Fruit fly (Drosophila melanogaster): ENCODE results near the gene gzl.

The gzl gene

DNA sequence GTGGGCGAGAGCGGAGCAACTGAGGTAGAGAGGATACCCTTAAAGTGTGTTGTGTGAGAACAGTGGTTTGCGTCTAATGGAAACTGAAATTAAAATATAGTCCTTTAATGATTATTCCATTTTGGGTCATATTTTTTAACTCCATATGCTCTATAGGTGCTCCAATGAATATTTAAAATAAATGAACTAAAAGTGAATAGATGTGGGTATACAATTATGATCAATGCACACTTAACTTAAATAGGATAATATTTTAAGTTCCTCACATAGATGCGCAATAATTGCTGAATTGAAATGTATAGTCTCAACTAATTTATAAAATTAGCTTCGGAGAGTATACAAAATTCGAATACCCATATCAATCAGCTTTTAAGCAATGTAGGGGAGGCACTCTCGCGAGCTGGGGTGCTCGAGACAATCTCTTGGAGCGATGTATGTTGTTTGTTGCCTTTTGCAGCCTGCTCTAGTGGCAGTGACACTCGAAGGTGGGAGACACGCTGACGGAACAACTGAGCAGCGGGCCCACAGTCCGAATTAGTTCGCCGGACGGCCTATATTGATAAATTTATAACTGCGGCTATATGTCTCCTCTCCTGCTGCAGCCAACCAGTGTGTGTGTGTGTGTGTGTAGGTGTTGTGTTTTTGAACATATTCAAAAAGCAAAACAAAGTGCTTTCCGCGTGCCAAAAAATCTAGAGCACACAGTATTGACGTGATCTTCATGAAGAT is 28.9 kb upstream of the gzl start (continued):
- TF ChIP-seq Rfx (GFP tag; IDR thresholded peaks at IDR 0.05) (no peak; the same call in none of the 2 replicates), nerfin-2 (GFP tag; IDR thresholded peaks at IDR 0.05; ENCODE audit: partially characterized antibody) (0 out of 2 replicates have a peak, but pooled peaks have one; percentile 34), lbe (GFP tag; optimal IDR thresholded peaks at IDR 0.05) (peak; percentile 19), CG12769 (tag; optimal IDR thresholded peaks at IDR 0.05) (peak; percentile 83), salm (tag; optimal IDR thresholded peaks at IDR 0.05) (peak; percentile 55), NC2β (GFP tag; optimal IDR thresholded peaks at IDR 0.05) (peak; percentile 39), Max (GFP tag; optimal IDR thresholded peaks at IDR 0.05) (peak; percentile 65), bab2 (GFP tag; optimal IDR thresholded peaks at IDR 0.05) (peak; percentile 70), D (optimal IDR thresholded peaks at IDR 0.05) (no peak), D (GFP tag; optimal IDR thresholded peaks at IDR 0.05) (peak; percentile 80), Xrp1 (GFP tag; IDR thresholded peaks at IDR 0.05) (peak; percentile 55), CG30403 (GFP tag; optimal IDR thresholded peaks at IDR 0.05) (peak; percentile 86), CG4404 (GFP tag; IDR thresholded peaks at IDR 0.05) (0 out of 2 replicates have a peak, but pooled peaks have one; percentile 37), so (GFP tag; IDR thresholded peaks at IDR 0.05) (peak; percentile 62; the same call in 1 of the 3 replicates), CG15601 (tag; optimal IDR thresholded peaks at IDR 0.05) (no peak), Ravus (GFP tag; IDR thresholded peaks at IDR 0.05) (no peak), row (GFP tag; IDR thresholded peaks at IDR 0.05) (peak; percentile 89), eyg (GFP tag; optimal IDR thresholded peaks at IDR 0.05) (no peak), NfI (GFP tag; optimal IDR thresholded peaks at IDR 0.05) (no peak), bsh (GFP tag; optimal IDR thresholded peaks at IDR 0.05) (peak; percentile 28 to 87), sima (GFP tag; optimal IDR thresholded peaks at IDR 0.05) (no peak), tna (GFP tag; IDR thresholded peaks at IDR 0.05; ENCODE audit: partially characterized antibody) (no peak), Hsf (GFP tag; optimal IDR thresholded peaks at IDR 0.05) (peak; percentile 82), Jarid2 (GFP tag; optimal IDR thresholded peaks at IDR 0.05) (no peak), Mes4 (GFP tag; optimal IDR thresholded peaks at IDR 0.05) (peak; percentile 62), CG14050 (GFP tag; IDR thresholded peaks at IDR 0.05) (peak; percentile 59; the same call in 1 of the 3 replicates), Hand (GFP tag; optimal IDR thresholded peaks at IDR 0.05) (peak; percentile 66), CG15269 (tag; optimal IDR thresholded peaks at IDR 0.05) (no peak), CG1024 (GFP tag; IDR thresholded peaks at IDR 0.05) (0 out of 2 replicates have a peak, but pooled peaks have one; percentile 10), CG13624 (GFP tag; optimal IDR thresholded peaks at IDR 0.05) (peak; percentile 61), CG16863 (GFP tag; optimal IDR thresholded peaks at IDR 0.05) (peak; percentile 41), HLHmδ (GFP tag; optimal IDR thresholded peaks at IDR 0.05) (no peak), CG3838 (GFP tag; optimal IDR thresholded peaks at IDR 0.05) (peak; percentile 79), trh (GFP tag; optimal IDR thresholded peaks at IDR 0.05) (peak; percentile 31), aop (GFP tag; IDR thresholded peaks at IDR 0.05) (no peak), ssp (GFP tag; IDR thresholded peaks at IDR 0.05) (no peak; the same call in 1 of the 2 replicates), CG2712 (tag; optimal IDR thresholded peaks at IDR 0.05) (peak; percentile 92), inv (GFP tag; IDR thresholded peaks at IDR 0.05; ENCODE audit: partially characterized antibody) (no peak), Fer2 (tag; optimal IDR thresholded peaks at IDR 0.05) (no peak), gfzf (GFP tag; optimal IDR thresholded peaks at IDR 0.05) (no peak), grau (tag; optimal IDR thresholded peaks at IDR 0.05) (peak; percentile 85), Ptx1 (GFP tag; IDR thresholded peaks at IDR 0.05) (peak; percentile 67), Spps (tag; optimal IDR thresholded peaks at IDR 0.05) (peak; percentile 53), fd96Cb (tag; optimal IDR thresholded peaks at IDR 0.05) (peak; percentile 82), caup (GFP tag; optimal IDR thresholded peaks at IDR 0.05; ENCODE audit: severe bottlenecking) (peak; percentile 64), Chrac-16 (GFP tag; optimal IDR thresholded peaks at IDR 0.05) (peak; percentile 69), CG17802 (tag; optimal IDR thresholded peaks at IDR 0.05) (peak; percentile 28), Sox102F (GFP tag; optimal IDR thresholded peaks at IDR 0.05) (peak; percentile 92), CG12391 (tag; optimal IDR thresholded peaks at IDR 0.05) (peak; percentile 88)
